Worm (Caenorhabditis elegans): ENCODE measurements around the gene ZK1321.1.

DNA sequence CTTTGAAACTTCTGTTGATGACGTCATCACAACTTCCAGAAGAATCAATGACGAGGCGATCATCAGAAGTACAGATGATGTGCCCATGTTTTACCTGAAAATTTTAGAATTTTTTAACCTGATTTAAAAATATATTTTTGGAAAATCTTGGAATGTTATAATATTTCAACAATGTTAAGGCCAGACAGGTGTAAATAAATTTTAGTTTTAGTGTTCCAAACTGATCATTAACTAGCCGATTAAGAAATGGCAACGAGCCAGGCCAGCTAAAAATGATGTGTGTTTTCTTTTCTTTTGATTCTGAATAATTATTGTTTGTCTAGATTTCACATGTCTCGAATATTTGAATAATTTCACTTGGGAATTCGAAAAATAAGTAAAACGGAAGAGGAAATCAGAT lies 22.0 kb downstream of the ZK1321.1 start, which contains the start of gene T10B9.9:
- TF ChIP-seq nhr-12 (tag; optimal IDR thresholded peaks at IDR 0.05) (no peak), skn-1 (tag; optimal IDR thresholded peaks at IDR 0.05) (no peak), egl-27 (tag; optimal IDR thresholded peaks at IDR 0.05) (no peak), nhr-237 (tag; optimal IDR thresholded peaks at IDR 0.05) (no peak), ceh-9 (tag; optimal IDR thresholded peaks at IDR 0.05) (no peak)
